Worm (Caenorhabditis elegans): Measurements from ENCODE around the gene K05F6.12.

ce11 chrII:1525498-1525897, 20.2 kb upstream of the K05F6.12 start, which contains the start of gene Y51H7BR.7:
- TF ChIP-seq nhr-77 (tag; optimal IDR thresholded peaks at IDR 0.05) (no peak), skn-1 (tag; optimal IDR thresholded peaks at IDR 0.05) (no peak), elt-3 (tag; optimal IDR thresholded peaks at IDR 0.05) (no peak), jun-1 (tag; optimal IDR thresholded peaks at IDR 0.05) (no peak), tbx-2 (tag; optimal IDR thresholded peaks at IDR 0.05) (no peak), nhr-90 (tag; optimal IDR thresholded peaks at IDR 0.05; ENCODE audit: poor library complexity) (no peak), sox-4 (tag; optimal IDR thresholded peaks at IDR 0.05) (no peak)
